Fruit fly (Drosophila melanogaster): ENCODE results near the gene Muc68Ca.
A peak's percentile ranks its signal among the peaks of the same experiment; 100 is the strongest.

Muc68Ca gene

DNA sequence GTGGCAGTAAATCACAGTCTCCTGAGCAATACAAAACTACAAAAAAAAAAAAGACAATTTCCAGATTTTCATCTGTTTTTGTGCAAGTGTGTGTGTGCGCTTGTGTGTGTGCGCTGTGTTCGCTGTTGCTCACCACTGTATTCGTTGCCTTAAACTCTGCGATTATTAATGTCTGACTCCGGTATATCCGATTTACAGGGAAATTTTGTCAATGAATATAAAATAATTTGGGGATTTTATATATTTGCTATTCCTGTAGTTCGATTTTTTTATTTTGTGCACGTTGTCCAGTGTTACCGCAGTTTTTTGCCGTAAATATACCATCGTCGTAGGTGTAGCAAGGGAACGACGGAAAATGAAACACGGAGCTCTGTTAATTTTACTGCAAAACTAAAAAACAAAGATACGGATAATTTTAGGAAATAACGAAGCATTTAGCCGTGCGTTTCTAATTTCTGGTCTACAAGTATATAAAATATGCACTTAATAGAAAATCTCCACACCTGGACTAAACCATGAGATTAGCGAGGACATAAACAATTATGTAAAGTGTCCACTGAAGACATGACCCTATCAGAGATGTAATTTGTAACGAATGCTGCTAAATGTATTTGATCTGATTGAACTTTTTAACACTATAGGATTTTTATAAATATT, 10.6 kb downstream of the Muc68Ca start, which contains the start of gene Duba:
Gene Duba (minus strand): TSS at position 313 of the 657 bp plus-strand sequence.
- TF ChIP-seq CG15336 (GFP tag; IDR thresholded peaks at IDR 0.05) (0 out of 2 replicates have a peak, but pooled peaks have one; percentile 44), Sox14 (GFP tag; optimal IDR thresholded peaks at IDR 0.05) (peak; percentile 9), CG8119 (GFP tag; IDR thresholded peaks at IDR 0.05) (no peak), CG1621 (tag; optimal IDR thresholded peaks at IDR 0.05) (peak; percentile 99), Sox102F (GFP tag; optimal IDR thresholded peaks at IDR 0.05) (no peak), vri (GFP tag; optimal IDR thresholded peaks at IDR 0.05) (no peak), esn (GFP tag; optimal IDR thresholded peaks at IDR 0.05) (no peak), Hr38 (GFP tag; optimal IDR thresholded peaks at IDR 0.05) (no peak), CG11902 (GFP tag; optimal IDR thresholded peaks at IDR 0.05) (no peak), CG10631 (GFP tag; optimal IDR thresholded peaks at IDR 0.05) (no peak), Eip78C (GFP tag) (peak; percentile 71), Ets21C (GFP tag; optimal IDR thresholded peaks at IDR 0.05) (no peak), net (GFP tag; optimal IDR thresholded peaks at IDR 0.05) (no peak), CG34406 (GFP tag; optimal IDR thresholded peaks at IDR 0.05) (no peak), ss (GFP tag; optimal IDR thresholded peaks at IDR 0.05) (peak in 1 of 2 experiments; percentile 38), Gug (GFP tag; IDR thresholded peaks at IDR 0.05) (no peak)

- TF ChIP-seq CG10669 (GFP tag; optimal IDR thresholded peaks at IDR 0.05) = no peak
- no peak for TF ChIP-seq fkh (GFP tag; optimal IDR thresholded peaks at IDR 0.05)
- TF ChIP-seq Sox14 (GFP tag; optimal IDR thresholded peaks at IDR 0.05) = no peak
- no peak for TF ChIP-seq CG11762 (GFP tag; optimal IDR thresholded peaks at IDR 0.05; ENCODE audit: insufficient read depth)
- TF ChIP-seq dac (GFP tag; optimal IDR thresholded peaks at IDR 0.05) = no peak
- TF ChIP-seq Hr39 (GFP tag; optimal IDR thresholded peaks at IDR 0.05) = no peak
Measured at dm6 chr3L:11604227-11604626, 15.7 kb downstream of the Muc68Ca start.

- peak; percentile 72 for TF ChIP-seq CG7368 (GFP tag; optimal IDR thresholded peaks at IDR 0.05)
- no peak for TF ChIP-seq Sox102F (GFP tag; optimal IDR thresholded peaks at IDR 0.05)
Measured at dm6 chr3L:11602040-11602439, 17.9 kb downstream of the Muc68Ca start.

dm6 chr3L:11601133-11601532, 18.8 kb downstream of the Muc68Ca start:
- TF ChIP-seq CG16779 (tag; optimal IDR thresholded peaks at IDR 0.05) = no peak
- TF ChIP-seq fkh (GFP tag; optimal IDR thresholded peaks at IDR 0.05) = no peak
- TF ChIP-seq CG34406 (GFP tag; optimal IDR thresholded peaks at IDR 0.05) = no peak
- TF ChIP-seq Hr38 (GFP tag; optimal IDR thresholded peaks at IDR 0.05) = no peak
- TF ChIP-seq Blimp-1 (GFP tag; optimal IDR thresholded peaks at IDR 0.05) = no peak
- no peak for TF ChIP-seq CG11902 (GFP tag; optimal IDR thresholded peaks at IDR 0.05)
- 0 out of 3 replicates have a peak, but pooled peaks have one; percentile 28 for TF ChIP-seq eg (GFP tag; IDR thresholded peaks at IDR 0.05)
- TF ChIP-seq Eip93F (GFP tag; optimal IDR thresholded peaks at IDR 0.05) = no peak
- no peak for TF ChIP-seq topi (GFP tag; optimal IDR thresholded peaks at IDR 0.05)
- TF ChIP-seq CG15336 (GFP tag; IDR thresholded peaks at IDR 0.05) = no peak
- TF ChIP-seq net (GFP tag; optimal IDR thresholded peaks at IDR 0.05) = no peak
- no peak for TF ChIP-seq Ets96B (tag; optimal IDR thresholded peaks at IDR 0.05)
- 0 out of 3 replicates have a peak, but pooled peaks have one; percentile 27 for TF ChIP-seq CG6163 (GFP tag; IDR thresholded peaks at IDR 0.05)
- peak; percentile 50 for TF ChIP-seq CG7368 (GFP tag; optimal IDR thresholded peaks at IDR 0.05)
- no peak for TF ChIP-seq acj6 (GFP tag; optimal IDR thresholded peaks at IDR 0.05)

DNA sequence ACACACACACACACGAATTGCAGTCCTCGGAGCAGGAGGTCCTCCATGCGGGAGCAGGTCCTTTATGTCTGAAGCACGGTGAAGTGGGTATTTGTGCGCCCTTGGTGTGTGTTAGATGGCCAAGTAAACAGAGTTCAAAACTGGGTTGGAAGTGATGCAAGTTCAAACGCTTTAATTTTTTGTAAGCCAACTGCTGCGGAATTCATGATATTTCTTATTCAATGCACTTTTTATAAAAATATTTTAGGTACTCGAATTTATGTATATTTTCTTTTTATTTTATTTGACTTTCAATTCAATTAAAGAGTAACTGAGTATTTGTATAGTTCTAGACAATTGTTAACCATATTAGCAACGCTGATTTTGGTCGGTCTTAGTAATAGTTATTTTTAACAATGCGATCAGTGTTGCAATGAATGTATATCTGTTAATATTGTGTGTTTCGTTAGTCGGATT, 19.9 kb downstream of the Muc68Ca start, which contains the start of the genes CG14137 and CG46394:
Gene CG14137 (minus strand): TSS at position 101 of the 456 bp plus-strand sequence.
Gene CG46394 (plus strand): TSS at position 406 of the 456 bp plus-strand sequence.
- TF ChIP-seq eg (GFP tag; IDR thresholded peaks at IDR 0.05) (no peak), Lpt (GFP tag; optimal IDR thresholded peaks at IDR 0.05) (no peak), CG16779 (tag; optimal IDR thresholded peaks at IDR 0.05) (no peak), CG10631 (GFP tag; optimal IDR thresholded peaks at IDR 0.05) (no peak), CG7368 (GFP tag; optimal IDR thresholded peaks at IDR 0.05) (no peak), CG8119 (GFP tag; IDR thresholded peaks at IDR 0.05) (no peak), fd85E (GFP tag; optimal IDR thresholded peaks at IDR 0.05) (no peak), salr (GFP tag; optimal IDR thresholded peaks at IDR 0.05) (no peak), CG15336 (GFP tag; IDR thresholded peaks at IDR 0.05) (no peak)

Measured in whole organism, prepupa.